Fruit fly (Drosophila melanogaster): ENCODE measurements around the gene Ptpmeg.
A peak's percentile ranks its signal among the peaks of the same experiment; 100 is the strongest.

Ptpmeg gene

DNA sequence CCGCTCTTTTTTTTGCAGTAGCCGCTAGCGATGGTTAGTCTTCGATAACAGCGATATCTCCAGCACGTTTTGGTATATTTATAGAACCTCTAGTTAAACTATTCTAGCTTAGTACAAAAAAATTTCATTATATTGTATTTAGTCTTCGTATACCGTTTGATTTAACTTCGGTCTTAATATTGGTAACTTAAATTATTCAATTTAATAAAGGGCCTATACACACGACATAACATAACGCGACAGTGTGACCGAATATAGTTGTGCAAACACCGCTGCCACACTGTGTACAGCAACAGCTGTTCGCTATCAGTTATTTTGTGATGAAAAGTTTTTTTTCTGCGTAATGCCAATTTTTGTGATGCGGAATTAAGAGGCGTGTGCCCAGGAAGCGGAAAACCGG lies 33.3 kb downstream of the Ptpmeg start, which contains the start of the genes Cdc5 and CG1233 (continued):
- no peak for TF ChIP-seq Eip74EF (GFP tag; optimal IDR thresholded peaks at IDR 0.05)
- peak in 1 of 2 experiments; percentile 10 for TF ChIP-seq insv (GFP tag; optimal IDR thresholded peaks at IDR 0.05)
- no peak for TF ChIP-seq CG7963 (GFP tag; IDR thresholded peaks at IDR 0.05; ENCODE audit: partially characterized antibody)
- peak; percentile 64 for TF ChIP-seq CG15514 (GFP tag; optimal IDR thresholded peaks at IDR 0.05)
- TF ChIP-seq ken (GFP tag; IDR thresholded peaks at IDR 0.05), result peak; percentile 43; the same call in 1 of the 3 replicates
- TF ChIP-seq Jarid2 (GFP tag; optimal IDR thresholded peaks at IDR 0.05), result no peak
- peak; percentile 63; the same call in 1 of the 2 replicates for TF ChIP-seq CG32772 (GFP tag; IDR thresholded peaks at IDR 0.05)
- TF ChIP-seq tio (GFP tag; optimal IDR thresholded peaks at IDR 0.05), result no peak
- TF ChIP-seq CG15601 (tag; optimal IDR thresholded peaks at IDR 0.05), result no peak
- TF ChIP-seq Dfd (GFP tag; optimal IDR thresholded peaks at IDR 0.05), result no peak
- TF ChIP-seq Dbx (GFP tag; IDR thresholded peaks at IDR 0.05), result peak; percentile 57; the same call in 2 of the 3 replicates
- 0 out of 2 replicates have a peak, but pooled peaks have one; percentile 33 for TF ChIP-seq CG1024 (GFP tag; IDR thresholded peaks at IDR 0.05)
- no peak for TF ChIP-seq Dip3 (GFP tag; optimal IDR thresholded peaks at IDR 0.05)
- TF ChIP-seq NFAT (GFP tag; IDR thresholded peaks at IDR 0.05), result 0 out of 2 replicates have a peak, but pooled peaks have one; percentile 26
- TF ChIP-seq Hr51 (GFP tag; optimal IDR thresholded peaks at IDR 0.05), result peak in 1 of 2 experiments; percentile 6
- TF ChIP-seq pum (GFP tag; optimal IDR thresholded peaks at IDR 0.05), result peak; percentile 5
- TF ChIP-seq btn (GFP tag; optimal IDR thresholded peaks at IDR 0.05), result no peak
- peak; percentile 57; the same call in 1 of the 2 replicates for TF ChIP-seq unc-4 (GFP tag; IDR thresholded peaks at IDR 0.05; ENCODE audit: partially characterized antibody)
- no peak for TF ChIP-seq CG10321 (GFP tag; IDR thresholded peaks at IDR 0.05)
- no peak for TF ChIP-seq fd64A (GFP tag; optimal IDR thresholded peaks at IDR 0.05)
- TF ChIP-seq Bteb2 (GFP tag; optimal IDR thresholded peaks at IDR 0.05), result peak; percentile 2
- TF ChIP-seq luna (GFP tag; optimal IDR thresholded peaks at IDR 0.05), result no peak
- TF ChIP-seq CG6175 (GFP tag; IDR thresholded peaks at IDR 0.05), result no peak
- TF ChIP-seq org-1 (GFP tag; optimal IDR thresholded peaks at IDR 0.05), result no peak
- no peak for TF ChIP-seq CG11696 (GFP tag; IDR thresholded peaks at IDR 0.05)
- no peak for TF ChIP-seq Atf-2 (GFP tag; optimal IDR thresholded peaks at IDR 0.05)
- no peak for TF ChIP-seq vfl (GFP tag; optimal IDR thresholded peaks at IDR 0.05)
- TF ChIP-seq CG9817 (tag; optimal IDR thresholded peaks at IDR 0.05), result no peak
- TF ChIP-seq CG3407 (GFP tag; optimal IDR thresholded peaks at IDR 0.05), result no peak
- TF ChIP-seq CG3726 (GFP tag; IDR thresholded peaks at IDR 0.05), result no peak
- TF ChIP-seq MTF-1 (GFP tag; optimal IDR thresholded peaks at IDR 0.05; ENCODE audit: borderline replicate concordance), result no peak
- TF ChIP-seq Meics (GFP tag; optimal IDR thresholded peaks at IDR 0.05), result no peak
- peak; percentile 37; the same call in 1 of the 2 replicates for TF ChIP-seq GATAe (GFP tag; conservative IDR thresholded peaks at IDR 0.05)
- TF ChIP-seq CG12236 (GFP tag; optimal IDR thresholded peaks at IDR 0.05), result no peak
- TF ChIP-seq Mad (GFP tag; optimal IDR thresholded peaks at IDR 0.05), result peak; percentile 76
- TF ChIP-seq gro (GFP tag; optimal IDR thresholded peaks at IDR 0.05), result no peak
- TF ChIP-seq CG11456 (GFP tag; IDR thresholded peaks at IDR 0.05), result no peak
- no peak for TF ChIP-seq toy (GFP tag; IDR thresholded peaks at IDR 0.05)
- no peak for TF ChIP-seq disco-r (GFP tag; optimal IDR thresholded peaks at IDR 0.05)
- no peak for TF ChIP-seq TFAM (GFP tag; optimal IDR thresholded peaks at IDR 0.05)
- TF ChIP-seq Gug (GFP tag; IDR thresholded peaks at IDR 0.05), result no peak
- TF ChIP-seq tna (GFP tag; IDR thresholded peaks at IDR 0.05; ENCODE audit: partially characterized antibody), result no peak
- TF ChIP-seq kah (GFP tag; optimal IDR thresholded peaks at IDR 0.05), result no peak
- peak; percentile 25 for TF ChIP-seq NC2β (GFP tag; optimal IDR thresholded peaks at IDR 0.05)
- no peak for TF ChIP-seq CG12942 (GFP tag; optimal IDR thresholded peaks at IDR 0.05)
- TF ChIP-seq zfh1 (GFP tag; IDR thresholded peaks at IDR 0.05), result peak; percentile 63; the same call in 1 of the 3 replicates
- TF ChIP-seq CG2199 (GFP tag; IDR thresholded peaks at IDR 0.05), result no peak
- TF ChIP-seq CG8290 (GFP tag; optimal IDR thresholded peaks at IDR 0.05), result no peak
- no peak for TF ChIP-seq CG8290 (tag; optimal IDR thresholded peaks at IDR 0.05)
- TF ChIP-seq Hsf (GFP tag; optimal IDR thresholded peaks at IDR 0.05), result peak; percentile 58
- TF ChIP-seq CG30020 (tag; optimal IDR thresholded peaks at IDR 0.05), result peak; percentile 83

Data from whole organism, embryonic.